Worm (Caenorhabditis elegans): ENCODE measurements around the gene Y53G8AM.4.
A peak's percentile ranks its signal among the peaks of the same experiment; 100 is the strongest.

Y53G8AM.4 gene

DNA sequence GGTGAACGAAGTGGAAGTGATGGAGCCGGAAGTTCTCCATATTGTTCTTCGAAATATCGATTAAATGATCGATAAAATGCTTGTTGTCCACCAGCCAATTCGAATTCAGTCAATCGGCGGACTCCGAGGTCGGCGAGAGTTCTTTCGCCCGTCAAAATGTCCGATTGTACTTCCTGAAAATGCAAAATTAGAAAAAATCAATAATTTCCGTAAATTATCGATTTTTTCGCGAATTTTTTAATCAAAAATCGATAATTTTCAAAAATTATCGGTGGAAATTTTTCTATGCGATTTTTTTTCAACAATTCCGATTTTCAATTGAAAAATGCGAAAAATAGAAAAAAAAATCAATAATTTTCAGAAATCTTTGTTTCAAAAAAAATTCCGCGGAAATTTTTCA lies 13.5 kb downstream of the Y53G8AM.4 start:
- no peak for TF ChIP-seq aha-1 (tag; optimal IDR thresholded peaks at IDR 0.05)
- no peak for TF ChIP-seq nhr-11 (tag; optimal IDR thresholded peaks at IDR 0.05)
- no peak for TF ChIP-seq nhr-237 (tag; optimal IDR thresholded peaks at IDR 0.05)
- TF ChIP-seq sptf-1 (tag; optimal IDR thresholded peaks at IDR 0.05), result no peak
- TF ChIP-seq irx-1 (tag; optimal IDR thresholded peaks at IDR 0.05), result no peak

ce11 chrIII:3241361-3241760 lies 14.1 kb downstream of the Y53G8AM.4 start:
- TF ChIP-seq elt-3 (tag; optimal IDR thresholded peaks at IDR 0.05), result no peak
- no peak for TF ChIP-seq pqm-1 (tag; optimal IDR thresholded peaks at IDR 0.05)

DNA sequence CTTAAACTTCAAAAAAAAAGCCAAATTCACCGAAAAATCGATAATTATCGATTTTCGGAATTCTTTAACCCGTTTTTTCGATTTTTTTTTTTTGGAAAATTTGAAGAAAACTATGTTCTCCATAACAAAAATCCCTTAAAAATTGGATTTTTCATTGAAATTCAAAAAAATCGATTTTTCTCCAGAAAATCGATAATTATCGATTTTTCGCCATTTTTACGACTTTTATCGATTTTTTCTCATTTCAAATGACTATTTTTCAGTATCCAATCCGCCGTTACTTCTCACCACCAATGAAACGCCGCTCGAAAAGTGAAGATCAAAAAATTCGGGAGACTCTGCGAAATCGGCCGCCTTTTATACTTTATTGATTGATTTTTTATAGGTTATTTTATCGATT lies 14.6 kb downstream of the Y53G8AM.4 start:
- no peak for TF ChIP-seq elt-2 (tag; optimal IDR thresholded peaks at IDR 0.05)
- no peak for TF ChIP-seq blmp-1 (tag; optimal IDR thresholded peaks at IDR 0.05)
- no peak for TF ChIP-seq nhr-90 (tag; optimal IDR thresholded peaks at IDR 0.05; ENCODE audit: poor library complexity)
- no peak for TF ChIP-seq nhr-12 (tag; optimal IDR thresholded peaks at IDR 0.05)
- TF ChIP-seq alr-1 (tag; optimal IDR thresholded peaks at IDR 0.05; ENCODE audit: borderline replicate concordance), result no peak
- no peak for TF ChIP-seq unc-130 (tag; optimal IDR thresholded peaks at IDR 0.05)
- no peak for TF ChIP-seq lsy-2 (tag; optimal IDR thresholded peaks at IDR 0.05)
- TF ChIP-seq unc-98 (GFP tag; IDR thresholded peaks at IDR 0.05), result no peak
- TF ChIP-seq xbp-1 (tag; optimal IDR thresholded peaks at IDR 0.05), result no peak
- TF ChIP-seq nhr-77 (tag; optimal IDR thresholded peaks at IDR 0.05), result no peak
- TF ChIP-seq tbx-2 (tag; optimal IDR thresholded peaks at IDR 0.05), result no peak
- TF ChIP-seq dsc-1 (tag; optimal IDR thresholded peaks at IDR 0.05), result no peak
- no peak for TF ChIP-seq snpc-4 (tag; optimal IDR thresholded peaks at IDR 0.05)
- TF ChIP-seq skn-1 (tag; optimal IDR thresholded peaks at IDR 0.05), result no peak

- no peak for TF ChIP-seq nhr-28 (tag; optimal IDR thresholded peaks at IDR 0.05)
- no peak for TF ChIP-seq hpl-2 (GFP tag; optimal IDR thresholded peaks at IDR 0.05)
- TF ChIP-seq ces-1 (GFP tag; optimal IDR thresholded peaks at IDR 0.05), result no peak
- no peak for TF ChIP-seq lin-15B (tag; optimal IDR thresholded peaks at IDR 0.05)
- no peak for TF ChIP-seq lin-35 (GFP tag; optimal IDR thresholded peaks at IDR 0.05)
- TF ChIP-seq unc-62 (GFP tag; optimal IDR thresholded peaks at IDR 0.05), result no peak
- no peak for TF ChIP-seq zip-4 (GFP tag; optimal IDR thresholded peaks at IDR 0.05)
- no peak for TF ChIP-seq vab-15 (tag; optimal IDR thresholded peaks at IDR 0.05)
- TF ChIP-seq nhr-237 (tag; optimal IDR thresholded peaks at IDR 0.05), result no peak
- no peak for TF ChIP-seq mab-9 (GFP tag; IDR thresholded peaks at IDR 0.05)
- no peak for TF ChIP-seq fkh-4 (tag; optimal IDR thresholded peaks at IDR 0.05; ENCODE audit: borderline replicate concordance)
- TF ChIP-seq aha-1 (tag; optimal IDR thresholded peaks at IDR 0.05), result no peak
- TF ChIP-seq xbp-1 (tag; optimal IDR thresholded peaks at IDR 0.05), result no peak
- TF ChIP-seq ceh-82 (tag; optimal IDR thresholded peaks at IDR 0.05), result no peak
- TF ChIP-seq hlh-17 (GFP tag; optimal IDR thresholded peaks at IDR 0.05; ENCODE audit: borderline replicate concordance), result no peak
- TF ChIP-seq swsn-7 (tag; optimal IDR thresholded peaks at IDR 0.05), result no peak
- TF ChIP-seq ceh-8 (GFP tag; optimal IDR thresholded peaks at IDR 0.05), result no peak
- TF ChIP-seq Y116A8C.19 (tag; optimal IDR thresholded peaks at IDR 0.05; ENCODE audit: borderline replicate concordance), result no peak
These were observed 22.8 kb downstream of the Y53G8AM.4 start, which contains the start of gene Y53G8AL.1 for ce11 chrIII:3232650-3233152. TSS of gene Y53G8AL.1 (plus strand) at chrIII:3233102.

DNA sequence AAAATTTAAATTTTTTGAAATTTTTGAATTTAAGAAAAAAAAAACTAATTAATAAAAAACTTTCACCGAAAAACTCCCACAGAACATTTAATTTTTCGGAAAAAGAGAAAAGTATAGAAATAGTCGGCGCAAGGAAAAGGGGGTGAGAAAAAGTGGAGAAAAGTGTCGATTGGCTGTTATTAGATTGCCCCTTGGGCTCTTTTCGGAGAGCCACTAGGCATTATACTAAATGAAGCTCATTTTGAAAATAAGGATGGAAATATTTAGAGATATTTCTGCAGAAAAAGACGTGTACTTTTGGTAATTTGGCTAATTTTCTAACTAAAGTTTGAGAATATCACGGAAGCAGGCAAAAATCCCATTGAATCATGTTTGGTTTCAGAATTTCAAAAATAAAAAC lies 31.4 kb downstream of the Y53G8AM.4 start:
- no peak for TF ChIP-seq efl-3 (GFP tag; optimal IDR thresholded peaks at IDR 0.05)
- no peak for TF ChIP-seq irx-1 (tag; optimal IDR thresholded peaks at IDR 0.05)
- no peak for TF ChIP-seq ztf-4 (tag; optimal IDR thresholded peaks at IDR 0.05)
- no peak for TF ChIP-seq C34B4.2 (tag; optimal IDR thresholded peaks at IDR 0.05)
- TF ChIP-seq nhr-85 (tag), result peak; percentile 18
- no peak for TF ChIP-seq unc-30 (tag; optimal IDR thresholded peaks at IDR 0.05)
- no peak for TF ChIP-seq dpl-1 (GFP tag; optimal IDR thresholded peaks at IDR 0.05)
- TF ChIP-seq zag-1 (tag; optimal IDR thresholded peaks at IDR 0.05), result no peak
- TF ChIP-seq jun-1 (tag; optimal IDR thresholded peaks at IDR 0.05), result no peak
- no peak for TF ChIP-seq pag-3 (tag; optimal IDR thresholded peaks at IDR 0.05; ENCODE audit: borderline replicate concordance, insufficient read depth)
- TF ChIP-seq grh-1 (GFP tag; IDR thresholded peaks at IDR 0.05), result no peak
- no peak for TF ChIP-seq unc-86 (tag; optimal IDR thresholded peaks at IDR 0.05)
- no peak for TF ChIP-seq fkh-10 (GFP tag; optimal IDR thresholded peaks at IDR 0.05)
- no peak for TF ChIP-seq tbx-2 (tag; optimal IDR thresholded peaks at IDR 0.05)
- TF ChIP-seq lsy-2 (tag; optimal IDR thresholded peaks at IDR 0.05), result peak in 1 of 2 experiments; percentile 3
